Fruit fly (Drosophila melanogaster): ENCODE results near the gene Gclm.

DNA sequence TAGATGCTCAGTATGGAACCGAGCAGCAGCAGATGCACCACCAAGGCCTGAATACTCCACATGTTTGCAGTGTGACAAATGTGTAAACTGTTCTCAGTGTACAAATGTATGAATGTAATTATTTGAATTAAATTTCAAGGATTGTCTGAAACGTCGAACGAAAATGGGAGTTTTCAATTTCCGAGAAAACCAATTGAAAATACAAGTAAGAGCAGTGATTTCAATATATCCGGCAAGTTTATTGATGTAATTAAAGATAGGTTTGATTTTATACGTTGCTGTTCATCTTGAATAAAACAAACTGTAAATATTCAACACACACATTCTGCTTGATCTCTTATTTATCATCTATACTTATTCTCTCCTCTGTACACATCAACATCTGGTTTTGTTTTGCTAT, 24.4 kb upstream of the Gclm start, which contains the start of gene CG4907:
- TF ChIP-seq psq (optimal IDR thresholded peaks at IDR 0.05) (no peak), pan (optimal IDR thresholded peaks at IDR 0.05) (no peak), CG8478 (optimal IDR thresholded peaks at IDR 0.05) (no peak), EcR (GFP tag; optimal IDR thresholded peaks at IDR 0.05) (no peak), usp (GFP tag; optimal IDR thresholded peaks at IDR 0.05) (no peak)

All from whole organism.